Fruit fly (Drosophila melanogaster) whole organism, prepupa: ENCODE data around the gene Cnep1r2.

Experiments used
- CG11762 ChIP-seq: fragments of 200-800 bp; sonication (Bioruptor generic); optimal IDR thresholded peaks from 3 replicates; lab custom pipeline; 2016; ENCODE audit warnings: missing biosample characterization, missing genetic modification characterization; ENCODE audit not compliant: insufficient read depth
- CG1621 ChIP-seq: fragments of 200-800 bp; sonication (Bioruptor generic); optimal IDR thresholded peaks from 3 replicates; lab custom pipeline; 2018; ENCODE audit warnings: missing biosample characterization, mild to moderate bottlenecking, missing genetic modification characterization
- CG34406 ChIP-seq: fragments of 200-800 bp; sonication (Bioruptor generic); optimal IDR thresholded peaks from 3 replicates; lab custom pipeline; 2016; ENCODE audit warnings: missing biosample characterization, missing genetic modification characterization
- CG4318 ChIP-seq: fragments of 200-800 bp; sonication (Bioruptor generic); optimal IDR thresholded peaks from 3 replicates; lab custom pipeline; 2017; ENCODE audit warnings: missing biosample characterization, mild to moderate bottlenecking, missing genetic modification characterization
- Lpt ChIP-seq: fragments of 200-800 bp; sonication (Bioruptor generic); optimal IDR thresholded peaks from 3 replicates; lab custom pipeline; 2016; ENCODE audit warnings: missing biosample characterization, missing genetic modification characterization
- topi ChIP-seq: fragments of 200-800 bp; sonication (Bioruptor generic); optimal IDR thresholded peaks from 3 replicates; lab custom pipeline; 2016; ENCODE audit warnings: missing biosample characterization, missing genetic modification characterization

dm6 chr3L:10625499-10625898 lies 12.4 kb upstream of the Cnep1r2 start, which contains the start of gene CG43127:
- TF ChIP-seq Lpt (GFP tag; lab: Kevin White, UChicago) (no peak), CG4318 (GFP tag; lab: Kevin White, UChicago) (no peak), CG34406 (GFP tag; lab: Kevin White, UChicago) (no peak), CG11762 (no peak), CG1621 (tag; lab: Kevin White, UChicago) (no peak), topi (GFP tag; lab: Kevin White, UChicago) (no peak)
